Fruit fly (Drosophila melanogaster): ENCODE results near the gene Acsf2.
A peak's percentile ranks its signal among the peaks of the same experiment; 100 is the strongest.

The Acsf2 gene

DNA sequence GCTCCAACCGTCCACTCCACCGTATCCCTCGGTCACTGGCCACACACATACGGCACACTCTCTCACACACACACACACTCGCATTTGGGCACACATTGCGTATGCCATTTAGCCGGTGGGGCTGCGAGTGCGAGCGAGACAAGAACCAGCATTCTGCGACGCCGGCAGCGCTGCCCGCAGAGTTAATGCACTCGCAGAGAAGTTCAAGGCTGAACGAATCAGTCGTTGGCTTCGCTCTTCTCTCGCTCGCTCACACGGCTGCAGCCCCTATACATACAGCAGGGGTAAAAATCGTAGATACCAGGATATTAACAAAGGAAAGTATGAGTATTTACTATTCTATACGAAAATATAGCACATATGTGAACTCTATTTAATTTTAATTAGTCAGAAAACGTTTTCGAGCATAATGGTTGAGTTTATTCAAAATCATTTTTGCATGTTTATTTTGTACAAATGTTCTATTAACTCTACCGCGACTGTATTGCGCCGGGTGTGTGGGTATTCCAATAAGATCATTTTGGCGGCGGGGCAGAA, 49.0 kb downstream of the Acsf2 start (continued):
- TF ChIP-seq Hmr (GFP tag; optimal IDR thresholded peaks at IDR 0.05) = peak; percentile 53
- peak; percentile 92 for TF ChIP-seq nom (GFP tag; optimal IDR thresholded peaks at IDR 0.05)
- peak; percentile 72 for TF ChIP-seq CG16863 (GFP tag; optimal IDR thresholded peaks at IDR 0.05)
- no peak for TF ChIP-seq Fer2 (tag; optimal IDR thresholded peaks at IDR 0.05)
- 0 out of 3 replicates have a peak, but pooled peaks have one; percentile 36 for TF ChIP-seq CG34422 (GFP tag; IDR thresholded peaks at IDR 0.05)
- TF ChIP-seq Mrtf (GFP tag; IDR thresholded peaks at IDR 0.05) = peak; percentile 31; the same call in 1 of the 3 replicates
- peak; percentile 98 for TF ChIP-seq corto (GFP tag; optimal IDR thresholded peaks at IDR 0.05)
- peak; percentile 46; the same call in 1 of the 3 replicates for TF ChIP-seq so (GFP tag; IDR thresholded peaks at IDR 0.05)
- TF ChIP-seq CG1647 (GFP tag; optimal IDR thresholded peaks at IDR 0.05) = no peak
- peak; percentile 50 for TF ChIP-seq Fer3 (tag; optimal IDR thresholded peaks at IDR 0.05)
- TF ChIP-seq CG12391 (tag; optimal IDR thresholded peaks at IDR 0.05) = peak; percentile 86
- no peak for TF ChIP-seq MESR4 (GFP tag; optimal IDR thresholded peaks at IDR 0.05)
- TF ChIP-seq h (optimal IDR thresholded peaks at IDR 0.05) = no peak
- TF ChIP-seq lov (optimal IDR thresholded peaks at IDR 0.05) = no peak
- TF ChIP-seq lov (GFP tag; IDR thresholded peaks at IDR 0.05) = 0 out of 3 replicates have a peak, but pooled peaks have one; percentile 40
- TF ChIP-seq HmgD (GFP tag; optimal IDR thresholded peaks at IDR 0.05) = no peak
- peak; percentile 37; the same call in 1 of the 2 replicates for TF ChIP-seq CG4404 (GFP tag; IDR thresholded peaks at IDR 0.05)
- TF ChIP-seq dati (GFP tag; IDR thresholded peaks at IDR 0.05) = no peak
- TF ChIP-seq CG18599 (GFP tag; optimal IDR thresholded peaks at IDR 0.05) = peak; percentile 73
- TF ChIP-seq CG9932 (GFP tag; IDR thresholded peaks at IDR 0.05) = no peak
- TF ChIP-seq CG31365 (tag; optimal IDR thresholded peaks at IDR 0.05) = peak; percentile 19
- TF ChIP-seq NK7.1 (GFP tag; optimal IDR thresholded peaks at IDR 0.05) = peak; percentile 26
- TF ChIP-seq CG30020 (tag; optimal IDR thresholded peaks at IDR 0.05) = peak; percentile 33
- peak; percentile 53; the same call in 1 of the 2 replicates for TF ChIP-seq slbo (GFP tag; IDR thresholded peaks at IDR 0.05)
- TF ChIP-seq CG13287 (GFP tag; IDR thresholded peaks at IDR 0.05; ENCODE audit: partially characterized antibody) = no peak
- TF ChIP-seq CG10543 (GFP tag; optimal IDR thresholded peaks at IDR 0.05) = no peak
- peak; percentile 58 for TF ChIP-seq CG12236 (GFP tag; optimal IDR thresholded peaks at IDR 0.05)
- TF ChIP-seq Dfd (GFP tag; optimal IDR thresholded peaks at IDR 0.05) = no peak
- TF ChIP-seq CG17912 (GFP tag; optimal IDR thresholded peaks at IDR 0.05) = no peak
- TF ChIP-seq CG12942 (GFP tag; optimal IDR thresholded peaks at IDR 0.05) = peak; percentile 54
- TF ChIP-seq tgo (GFP tag; IDR thresholded peaks at IDR 0.05) = peak; percentile 73
- peak; percentile 67 for TF ChIP-seq Fer1 (GFP tag; optimal IDR thresholded peaks at IDR 0.05)
- peak; percentile 73 for TF ChIP-seq CG7556 (GFP tag; optimal IDR thresholded peaks at IDR 0.05)
- TF ChIP-seq ATbp (GFP tag; optimal IDR thresholded peaks at IDR 0.05) = peak; percentile 71
- TF ChIP-seq PHDP (tag; optimal IDR thresholded peaks at IDR 0.05) = peak; percentile 84
- peak in 1 of 2 experiments; percentile 87 for TF ChIP-seq Hr78 (GFP tag; optimal IDR thresholded peaks at IDR 0.05)
- TF ChIP-seq Xrp1 (GFP tag; IDR thresholded peaks at IDR 0.05) = peak; percentile 85
- TF ChIP-seq caup (GFP tag; optimal IDR thresholded peaks at IDR 0.05; ENCODE audit: severe bottlenecking) = peak; percentile 16
- no peak for TF ChIP-seq Hr39 (optimal IDR thresholded peaks at IDR 0.05)
- 0 out of 3 replicates have a peak, but pooled peaks have one; percentile 32 for TF ChIP-seq Optix (GFP tag; IDR thresholded peaks at IDR 0.05)
- TF ChIP-seq CG2678 (tag; optimal IDR thresholded peaks at IDR 0.05) = peak; percentile 82
- no peak for TF ChIP-seq Dp (GFP tag; optimal IDR thresholded peaks at IDR 0.05)
- peak; percentile 79 for TF ChIP-seq CG17359 (tag; optimal IDR thresholded peaks at IDR 0.05)
- peak; percentile 65 for TF ChIP-seq NC2β (GFP tag; optimal IDR thresholded peaks at IDR 0.05)
- peak; percentile 50; the same call in 1 of the 2 replicates for TF ChIP-seq CG14014 (GFP tag; IDR thresholded peaks at IDR 0.05)
- TF ChIP-seq CTCF (GFP tag; optimal IDR thresholded peaks at IDR 0.05) = peak; percentile 13
- TF ChIP-seq Neu2 (GFP tag; optimal IDR thresholded peaks at IDR 0.05; ENCODE audit: borderline replicate concordance) = no peak
- peak; percentile 64; the same call in 1 of the 3 replicates for TF ChIP-seq ase (GFP tag; IDR thresholded peaks at IDR 0.05)
- TF ChIP-seq slp2 (GFP tag; optimal IDR thresholded peaks at IDR 0.05) = peak; percentile 6
- TF ChIP-seq vfl (GFP tag; optimal IDR thresholded peaks at IDR 0.05) = no peak
- TF ChIP-seq CG1233 (GFP tag; optimal IDR thresholded peaks at IDR 0.05) = peak; percentile 63

All from whole organism, embryonic.